Fruit fly (Drosophila melanogaster) whole organism, embryonic: Measurements from ENCODE around the gene nanos.

Experiments used
- Abd-B ChIP-seq: fragments of 200-800 bp; sonication (Bioruptor generic); optimal IDR thresholded peaks from 2 replicates; lab custom pipeline; 2018; ENCODE audit warnings: missing biosample characterization, mild to moderate bottlenecking, missing genetic modification characterization, moderate library complexity
- Ada2b ChIP-seq: fragments of 200-800 bp; sonication (Bioruptor generic); IDR thresholded peaks from 2 replicates; pipeline ENCODE4 v1.3.6; 2022; ENCODE audit warnings: missing biosample characterization, missing genetic modification characterization
- CG10209 ChIP-seq: fragments of 200-800 bp; sonication (Bioruptor generic); optimal IDR thresholded peaks from 3 replicates; lab custom pipeline; 2017; ENCODE audit warnings: missing biosample characterization, mild to moderate bottlenecking, missing genetic modification characterization, missing genetic modification reagents
- CG10462 ChIP-seq: fragments of 200-800 bp; sonication (Bioruptor generic); optimal IDR thresholded peaks from 2 replicates; lab custom pipeline; 2016; ENCODE audit warnings: missing biosample characterization, missing genetic modification characterization
- CG10543 ChIP-seq: fragments of 200-800 bp; sonication (Bioruptor generic); optimal IDR thresholded peaks from 3 replicates; lab custom pipeline; 2017; ENCODE audit warnings: missing biosample characterization, mild to moderate bottlenecking, missing genetic modification characterization, moderate library complexity
- CG11695 ChIP-seq: fragments of 200-800 bp; sonication (Bioruptor generic); IDR thresholded peaks from 3 replicates; pipeline ENCODE4 v1.3.6; 2022; ENCODE audit warnings: missing biosample characterization, missing genetic modification characterization
- CG12104 ChIP-seq: fragments of 200-800 bp; sonication (Bioruptor generic); optimal IDR thresholded peaks from 3 replicates; lab custom pipeline; 2016; ENCODE audit warnings: missing biosample characterization, missing genetic modification characterization
- CG12299 ChIP-seq: fragments of 200-800 bp; sonication (Bioruptor generic); optimal IDR thresholded peaks from 2 replicates; lab custom pipeline; 2018; ENCODE audit warnings: missing biosample characterization, mild to moderate bottlenecking, missing genetic modification characterization
- CG13123 ChIP-seq: fragments of 200-800 bp; sonication (Bioruptor generic); optimal IDR thresholded peaks from 2 replicates; lab custom pipeline; 2016; ENCODE audit warnings: missing biosample characterization, missing genetic modification characterization
- CG13624 ChIP-seq: fragments of 200-800 bp; sonication (Bioruptor generic); optimal IDR thresholded peaks from 2 replicates; lab custom pipeline; 2016; ENCODE audit warnings: missing biosample characterization, missing genetic modification characterization
- CG13894 ChIP-seq: fragments of 200-800 bp; sonication (Bioruptor generic); optimal IDR thresholded peaks from 3 replicates; lab custom pipeline; 2018; ENCODE audit warnings: missing biosample characterization, mild to moderate bottlenecking, missing genetic modification characterization, moderate library complexity
- CG14667 ChIP-seq: fragments of 200-800 bp; sonication (Bioruptor generic); IDR thresholded peaks from 2 replicates; pipeline ENCODE4 v1.3.6; 2022; ENCODE audit warnings: missing biosample characterization, missing genetic modification characterization
- CG1529 ChIP-seq: fragments of 200-800 bp; sonication (Bioruptor generic); optimal IDR thresholded peaks from 3 replicates; lab custom pipeline; 2018; ENCODE audit warnings: missing biosample characterization, missing genetic modification characterization
- CG15479 ChIP-seq: fragments of 200-800 bp; sonication (Bioruptor generic); optimal IDR thresholded peaks from 3 replicates; lab custom pipeline; 2019; ENCODE audit warnings: missing biosample characterization, mild to moderate bottlenecking, missing genetic modification characterization, moderate library complexity
- CG16779 ChIP-seq: fragments of 200-800 bp; sonication (Bioruptor generic); IDR thresholded peaks from 2 replicates; pipeline ENCODE4 v1.3.6; 2022; ENCODE audit warnings: missing biosample characterization, missing genetic modification characterization
- CG32767 ChIP-seq: fragments of 200-800 bp; sonication (Bioruptor generic); IDR thresholded peaks from 2 replicates; pipeline ENCODE4 v1.3.6; 2022; ENCODE audit warnings: missing biosample characterization, missing genetic modification characterization
- CG33557 ChIP-seq: fragments of 200-800 bp; sonication (Bioruptor generic); optimal IDR thresholded peaks from 2 replicates; lab custom pipeline; 2019; ENCODE audit warnings: missing biosample characterization, mild to moderate bottlenecking, missing genetic modification characterization, moderate library complexity
- CG3995 ChIP-seq: fragments of 200-800 bp; sonication (Bioruptor generic); optimal IDR thresholded peaks from 3 replicates; lab custom pipeline; 2016; ENCODE audit warnings: missing biosample characterization, missing genetic modification characterization
- CG4404 ChIP-seq: fragments of 200-800 bp; sonication (Bioruptor generic); IDR thresholded peaks from 2 replicates; pipeline ENCODE4 v1.3.6; 2022; ENCODE audit warnings: missing biosample characterization, missing genetic modification characterization
- CG7357 ChIP-seq: fragments of 200-800 bp; sonication (Bioruptor generic); IDR thresholded peaks from 3 replicates; pipeline ENCODE4 v1.3.6; 2022; ENCODE audit warnings: missing biosample characterization, missing genetic modification characterization
- CG7786 ChIP-seq: fragments of 200-800 bp; sonication (Bioruptor generic); optimal IDR thresholded peaks from 2 replicates; lab custom pipeline; 2016; ENCODE audit warnings: missing biosample characterization, missing genetic modification characterization
- CG9797 ChIP-seq: fragments of 200-800 bp; sonication (Bioruptor generic); optimal IDR thresholded peaks from 3 replicates; lab custom pipeline; 2018; ENCODE audit warnings: missing biosample characterization, mild to moderate bottlenecking, missing genetic modification characterization
- Dfd ChIP-seq, 2 experiments: fragments of >200 bp; optimal IDR thresholded peaks; 2 replicates each; lab custom pipeline; 2017; ENCODE audit warnings: missing biosample characterization in 2 of 2, missing genetic modification characterization in 2 of 2
- Dip3 ChIP-seq: fragments of 200-800 bp; sonication (Bioruptor generic); optimal IDR thresholded peaks from 3 replicates; lab custom pipeline; 2016; ENCODE audit warnings: missing biosample characterization, missing genetic modification characterization
- Dp ChIP-seq: fragments of 200-800 bp; sonication (Bioruptor generic); optimal IDR thresholded peaks from 2 replicates; lab custom pipeline; 2018; ENCODE audit warnings: missing biosample characterization, mild to moderate bottlenecking, missing genetic modification characterization, moderate library complexity
- H2.0 ChIP-seq: fragments of 200-800 bp; sonication (Bioruptor generic); IDR thresholded peaks from 2 replicates; pipeline ENCODE4 v1.3.6; 2022; ENCODE audit warnings: missing biosample characterization, missing genetic modification characterization
- HLH4C ChIP-seq: fragments of 200-800 bp; sonication (Bioruptor generic); IDR thresholded peaks from 3 replicates; pipeline ENCODE4 v1.3.6; 2022; ENCODE audit warnings: missing biosample characterization, missing genetic modification characterization; ENCODE audit not compliant: partially characterized antibody
- Hr78 ChIP-seq, 2 experiments: fragments of 200-800 bp in 1 of 2; fragments of >200 bp in 1 of 2; sonication (Bioruptor generic) in 1 of 2; optimal IDR thresholded peaks; 2 replicates each; lab custom pipeline; 2017 to 2019; ENCODE audit warnings: missing biosample characterization in 2 of 2, missing genetic modification characterization in 2 of 2, mild to moderate bottlenecking in 1 of 2, moderate library complexity in 1 of 2
- Lim3 ChIP-seq: fragments of 200-800 bp; sonication (Bioruptor generic); IDR thresholded peaks from 2 replicates; pipeline ENCODE4 v1.3.6; 2022; ENCODE audit warnings: missing biosample characterization, missing genetic modification characterization
- Nf-YB ChIP-seq: fragments of 200-800 bp; sonication (Bioruptor generic); optimal IDR thresholded peaks from 3 replicates; lab custom pipeline; 2019; ENCODE audit warnings: missing biosample characterization, mild to moderate bottlenecking, missing genetic modification characterization, moderate library complexity
- NfI ChIP-seq: fragments of 200-800 bp; sonication (Bioruptor generic); optimal IDR thresholded peaks from 3 replicates; lab custom pipeline; 2018; ENCODE audit warnings: missing biosample characterization, mild to moderate bottlenecking, missing genetic modification characterization, moderate library complexity
- Tbp ChIP-seq: fragments of >200 bp; optimal IDR thresholded peaks from 2 replicates; lab custom pipeline; 2018; ENCODE audit warnings: missing biosample characterization, missing genetic modification characterization
- bab2 ChIP-seq: fragments of 200-800 bp; sonication (Bioruptor generic); optimal IDR thresholded peaks from 2 replicates; lab custom pipeline; 2016; ENCODE audit warnings: missing biosample characterization, missing genetic modification characterization
- bcd ChIP-seq: fragments of 200-800 bp; sonication (Bioruptor generic); optimal IDR thresholded peaks from 2 replicates; lab custom pipeline; 2017; ENCODE audit warnings: missing biosample characterization, mild to moderate bottlenecking, missing genetic modification characterization
- cad ChIP-seq: fragments of >200 bp; optimal IDR thresholded peaks from 2 replicates; lab custom pipeline; 2017; ENCODE audit warnings: missing biosample characterization, missing genetic modification characterization
- chn ChIP-seq: fragments of 200-800 bp; sonication (Bioruptor generic); optimal IDR thresholded peaks from 2 replicates; lab custom pipeline; 2016; ENCODE audit warnings: missing biosample characterization, missing genetic modification characterization
- ci ChIP-seq: fragments of 200-800 bp; sonication (Bioruptor generic); IDR thresholded peaks from 3 replicates; pipeline ENCODE4 v1.3.6; 2022; ENCODE audit warnings: missing biosample characterization, missing genetic modification characterization
- danr ChIP-seq: fragments of 200-800 bp; sonication (Bioruptor generic); IDR thresholded peaks from 2 replicates; pipeline ENCODE4 v1.3.6; 2022; ENCODE audit warnings: missing biosample characterization, missing genetic modification characterization
- dysf ChIP-seq: fragments of 200-800 bp; sonication (Bioruptor generic); IDR thresholded peaks from 3 replicates; pipeline ENCODE4 v1.3.6; 2022; ENCODE audit warnings: missing biosample characterization, missing genetic modification characterization
- ftz-f1 ChIP-seq: fragments of 200-800 bp; sonication (Bioruptor generic); optimal IDR thresholded peaks from 2 replicates; lab custom pipeline; 2016; ENCODE audit warnings: missing biosample characterization, missing genetic modification characterization
- gem ChIP-seq: fragments of 200-800 bp; sonication (Bioruptor generic); optimal IDR thresholded peaks from 2 replicates; lab custom pipeline; 2019; ENCODE audit warnings: missing biosample characterization, mild to moderate bottlenecking, missing genetic modification characterization, moderate library complexity
- knrl ChIP-seq: fragments of 200-800 bp; sonication (Bioruptor generic); IDR thresholded peaks from 3 replicates; pipeline ENCODE4 v1.3.6; 2022; ENCODE audit warnings: missing biosample characterization, missing genetic modification characterization; ENCODE audit not compliant: partially characterized antibody
- luna ChIP-seq: fragments of 200-800 bp; sonication (Bioruptor generic); optimal IDR thresholded peaks from 2 replicates; lab custom pipeline; 2016; ENCODE audit warnings: missing biosample characterization, missing genetic modification characterization
- maf-S ChIP-seq: fragments of 200-800 bp; sonication (Bioruptor generic); optimal IDR thresholded peaks from 2 replicates; lab custom pipeline; 2016; ENCODE audit warnings: missing biosample characterization, missing genetic modification characterization
- nerfin-1 ChIP-seq: fragments of 200-800 bp; sonication (Bioruptor generic); optimal IDR thresholded peaks from 3 replicates; lab custom pipeline; 2019; ENCODE audit warnings: missing biosample characterization, mild to moderate bottlenecking, missing genetic modification characterization, moderate library complexity
- nom ChIP-seq: fragments of 200-800 bp; sonication (Bioruptor generic); optimal IDR thresholded peaks from 2 replicates; lab custom pipeline; 2017; ENCODE audit warnings: missing biosample characterization, missing genetic modification characterization, mild to moderate bottlenecking, moderate library complexity, missing genetic modification reagents
- prd ChIP-seq, 3 experiments: fragments of >200 bp in 2 of 3; fragments of 200-800 bp in 1 of 3; sonication (Bioruptor generic) in 1 of 3; optimal IDR thresholded peaks in 2 of 3; IDR thresholded peaks in 1 of 3; 2 replicates in 2 of 3; 3 replicates in 1 of 3; pipeline versions ENCODE4 v1.3.6 to Lab custom; 2017 to 2022; ENCODE audit warnings: missing biosample characterization in 1 of 3, missing genetic modification characterization in 1 of 3
- tin ChIP-seq: fragments of 200-800 bp; sonication (Bioruptor generic); optimal IDR thresholded peaks from 3 replicates; lab custom pipeline; 2016; ENCODE audit warnings: missing biosample characterization, missing genetic modification characterization
- usp ChIP-seq: fragments of >200 bp; optimal IDR thresholded peaks from 2 replicates; lab custom pipeline; 2017; ENCODE audit warnings: missing biosample characterization, missing genetic modification characterization
- wek ChIP-seq: fragments of 200-800 bp; sonication (Bioruptor generic); optimal IDR thresholded peaks from 3 replicates; lab custom pipeline; 2018; ENCODE audit warnings: missing biosample characterization, mild to moderate bottlenecking, missing genetic modification characterization, moderate library complexity
- wor ChIP-seq: fragments of 200-800 bp; sonication (Bioruptor generic); IDR thresholded peaks from 2 replicates; pipeline ENCODE4 v1.3.6; 2022; ENCODE audit warnings: missing biosample characterization, missing genetic modification characterization

nanos gene

DNA sequence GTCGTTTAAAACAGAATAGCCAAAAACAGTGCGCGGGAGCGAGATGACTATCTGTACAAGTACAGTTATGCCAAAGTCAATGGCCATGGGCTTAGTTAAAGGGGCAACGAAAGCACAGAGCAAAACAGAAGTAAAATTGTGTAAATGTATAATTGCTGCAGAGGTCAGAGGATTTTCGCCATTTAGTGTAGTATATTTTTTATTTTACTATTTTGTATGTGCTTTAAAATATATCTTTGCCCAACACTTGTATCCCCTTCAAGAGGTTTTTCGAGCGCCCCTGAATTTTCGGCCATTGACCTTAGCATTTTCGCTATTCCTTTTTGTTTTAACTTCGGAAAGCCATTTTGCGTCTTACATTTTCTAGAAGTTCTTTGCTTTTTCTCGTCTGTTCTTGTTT, 959 bp downstream of the nanos start (continued):
- TF ChIP-seq CG11695 (GFP tag; lab: Robert Waterston, UW) (no peak), CG3995 (no peak), tin (GFP tag; lab: Kevin White, UChicago) (no peak), CG12299 (tag; lab: Kevin White, UChicago) (no peak), Dp (GFP tag; lab: Kevin White, UChicago) (no peak), CG10543 (no peak), CG12104 (GFP tag; lab: Kevin White, UChicago) (no peak), CG13624 (GFP tag; lab: Kevin White, UChicago) (peak; percentile 5), gem (tag; lab: Kevin White, UChicago) (peak; percentile 34), dysf (GFP tag; lab: Robert Waterston, UW) (peak; percentile 22; the same call in 1 of the 3 replicates), Tbp (GFP tag; lab: Kevin White, UChicago) (no peak), Lim3 (GFP tag; lab: Robert Waterston, UW) (no peak), CG13894 (tag; lab: Kevin White, UChicago) (no peak), CG7786 (GFP tag; lab: Kevin White, UChicago) (no peak), CG15479 (GFP tag; lab: Kevin White, UChicago) (no peak), ftz-f1 (GFP tag; lab: Kevin White, UChicago) (no peak), prd (optimal IDR thresholded peaks at IDR 0.05; lab: Kevin White, UChicago) (no peak), prd (GFP tag; IDR thresholded peaks at IDR 0.05; lab: Robert Waterston, UW) (peak; percentile 49; the same call in 2 of the 3 replicates), nom (no peak), danr (GFP tag; lab: Robert Waterston, UW) (no peak), CG32767 (GFP tag; lab: Robert Waterston, UW) (no peak), bab2 (GFP tag; lab: Kevin White, UChicago) (no peak), maf-S (GFP tag; lab: Kevin White, UChicago) (no peak), Abd-B (GFP tag; lab: Kevin White, UChicago) (no peak), CG14667 (GFP tag; lab: Robert Waterston, UW) (peak; percentile 32; the same call in 1 of the 2 replicates), wor (no peak), chn (GFP tag; lab: Kevin White, UChicago) (no peak), CG4404 (GFP tag; lab: Robert Waterston, UW) (no peak), usp (GFP tag; lab: Kevin White, UChicago) (no peak), HLH4C (GFP tag; lab: Robert Waterston, UW) (no peak), CG33557 (GFP tag; lab: Kevin White, UChicago) (no peak), knrl (GFP tag; lab: Robert Waterston, UW) (no peak), Nf-YB (GFP tag; lab: Kevin White, UChicago) (no peak), bcd (GFP tag; lab: Kevin White, UChicago) (no peak), CG10209 (GFP tag; lab: Kevin White, UChicago) (no peak), CG1529 (GFP tag; lab: Kevin White, UChicago) (no peak), CG13123 (GFP tag; lab: Kevin White, UChicago) (no peak), Dfd (GFP tag; optimal IDR thresholded peaks at IDR 0.05; lab: Kevin White, UChicago) (no peak), nerfin-1 (tag; lab: Kevin White, UChicago) (no peak), CG10462 (GFP tag; lab: Kevin White, UChicago) (no peak), luna (GFP tag; lab: Kevin White, UChicago) (no peak), CG7357 (GFP tag; lab: Robert Waterston, UW) (no peak), Dip3 (GFP tag; lab: Kevin White, UChicago) (no peak), cad (GFP tag; lab: Kevin White, UChicago) (no peak), ci (peak; percentile 49; the same call in 1 of the 3 replicates), NfI (GFP tag; lab: Kevin White, UChicago) (no peak), wek (GFP tag; lab: Kevin White, UChicago) (no peak), Ada2b (GFP tag; lab: Robert Waterston, UW) (0 out of 2 replicates have a peak, but pooled peaks have one; percentile 24), Hr78 (GFP tag; optimal IDR thresholded peaks at IDR 0.05; lab: Kevin White, UChicago) (no peak), CG16779 (GFP tag; lab: Robert Waterston, UW) (no peak), H2.0 (0 out of 2 replicates have a peak, but pooled peaks have one; percentile 8), CG9797 (GFP tag; lab: Kevin White, UChicago) (no peak)
